Fruit fly (Drosophila melanogaster) whole organism, adult: ENCODE measurements around the gene zf30C.

Source experiments
- CG11617 ChIP-seq: fragments of 200-800 bp; sonication (Bioruptor generic); optimal IDR thresholded peaks from 2 replicates; lab custom pipeline; 2017; ENCODE audit warnings: mild to moderate bottlenecking, missing biosample characterization, missing genetic modification reagents, missing genetic modification characterization
- CG12768 ChIP-seq: fragments of 200-800 bp; sonication (Bioruptor generic); optimal IDR thresholded peaks from 2 replicates; lab custom pipeline; 2017; ENCODE audit warnings: missing biosample characterization, missing genetic modification characterization, mild to moderate bottlenecking, moderate library complexity, missing genetic modification reagents
- CG14711 ChIP-seq: fragments of 200-800 bp; sonication (Bioruptor generic); optimal IDR thresholded peaks from 2 replicates; lab custom pipeline; 2018; ENCODE audit warnings: missing biosample characterization, mild to moderate bottlenecking, missing genetic modification characterization, moderate library complexity
- CG1620 ChIP-seq: fragments of 200-800 bp; sonication (Bioruptor generic); optimal IDR thresholded peaks from 2 replicates; lab custom pipeline; 2016; ENCODE audit warnings: missing biosample characterization, missing genetic modification characterization
- CG33017 ChIP-seq: fragments of 200-800 bp; sonication (Bioruptor generic); optimal IDR thresholded peaks from 2 replicates; lab custom pipeline; 2018; ENCODE audit warnings: missing biosample characterization, mild to moderate bottlenecking, missing genetic modification characterization, moderate library complexity
- CG5204 ChIP-seq: fragments of 200-800 bp; sonication (Bioruptor generic); optimal IDR thresholded peaks from 2 replicates; lab custom pipeline; 2016; ENCODE audit warnings: missing biosample characterization, missing genetic modification characterization
- CG7045 ChIP-seq: fragments of 200-800 bp; sonication (Bioruptor generic); optimal IDR thresholded peaks from 2 replicates; lab custom pipeline; 2017; ENCODE audit warnings: missing biosample characterization, mild to moderate bottlenecking, missing genetic modification characterization
- CG7101 ChIP-seq: fragments of 200-800 bp; sonication (Bioruptor generic); optimal IDR thresholded peaks from 2 replicates; lab custom pipeline; 2018; ENCODE audit warnings: missing biosample characterization, mild to moderate bottlenecking, missing genetic modification characterization, moderate library complexity
- Clk ChIP-seq: fragments of 200-800 bp; sonication (Bioruptor generic); optimal IDR thresholded peaks from 2 replicates; lab custom pipeline; 2017; ENCODE audit warnings: missing biosample characterization, missing genetic modification characterization
- Crg-1 ChIP-seq: fragments of 200-800 bp; sonication (Bioruptor generic); optimal IDR thresholded peaks from 2 replicates; lab custom pipeline; 2016; ENCODE audit warnings: missing biosample characterization, missing genetic modification characterization
- Hr96 ChIP-seq: fragments of 200-800 bp; sonication (Bioruptor generic); optimal IDR thresholded peaks from 2 replicates; lab custom pipeline; 2016; ENCODE audit warnings: missing biosample characterization, missing genetic modification characterization
- Mnt ChIP-seq: fragments of 200-800 bp; sonication (Bioruptor generic); optimal IDR thresholded peaks from 2 replicates; lab custom pipeline; 2016; ENCODE audit warnings: missing biosample characterization, mild to moderate bottlenecking, missing genetic modification characterization
- bab1 ChIP-seq: fragments of 200-800 bp; sonication (Bioruptor generic); optimal IDR thresholded peaks from 3 replicates; lab custom pipeline; 2019; ENCODE audit warnings: missing biosample characterization, mild to moderate bottlenecking, missing genetic modification characterization, moderate library complexity
- cic ChIP-seq: fragments of 200-800 bp; sonication (Bioruptor generic); optimal IDR thresholded peaks from 2 replicates; lab custom pipeline; 2017; ENCODE audit warnings: missing biosample characterization, mild to moderate bottlenecking, missing genetic modification characterization, moderate library complexity
- cnc ChIP-seq, 2 experiments: fragments of >200 bp; optimal IDR thresholded peaks; 2 replicates each; lab custom pipeline; 2017
- kay ChIP-seq: fragments of 200-800 bp; sonication (Bioruptor generic); peaks from one replicate; lab custom pipeline; 2016; ENCODE audit warnings: missing biosample characterization, missing genetic modification characterization, borderline replicate concordance
- ovo ChIP-seq: fragments of 200-800 bp; sonication (Bioruptor generic); optimal IDR thresholded peaks from 2 replicates; lab custom pipeline; 2016; ENCODE audit warnings: missing biosample characterization, missing genetic modification characterization
- pad ChIP-seq: fragments of 200-800 bp; sonication (Bioruptor generic); optimal IDR thresholded peaks from 3 replicates; lab custom pipeline; 2017; ENCODE audit warnings: missing biosample characterization, missing genetic modification characterization, mild to moderate bottlenecking, moderate library complexity, missing genetic modification reagents
- tj ChIP-seq: fragments of 200-800 bp; sonication (Bioruptor generic); optimal IDR thresholded peaks from 3 replicates; lab custom pipeline; 2017; ENCODE audit warnings: missing biosample characterization, mild to moderate bottlenecking, missing genetic modification characterization, moderate library complexity
- toe ChIP-seq: fragments of 200-800 bp; sonication (Bioruptor generic); optimal IDR thresholded peaks from 2 replicates; lab custom pipeline; 2016; ENCODE audit warnings: missing biosample characterization, missing genetic modification characterization

Gene zf30C

DNA sequence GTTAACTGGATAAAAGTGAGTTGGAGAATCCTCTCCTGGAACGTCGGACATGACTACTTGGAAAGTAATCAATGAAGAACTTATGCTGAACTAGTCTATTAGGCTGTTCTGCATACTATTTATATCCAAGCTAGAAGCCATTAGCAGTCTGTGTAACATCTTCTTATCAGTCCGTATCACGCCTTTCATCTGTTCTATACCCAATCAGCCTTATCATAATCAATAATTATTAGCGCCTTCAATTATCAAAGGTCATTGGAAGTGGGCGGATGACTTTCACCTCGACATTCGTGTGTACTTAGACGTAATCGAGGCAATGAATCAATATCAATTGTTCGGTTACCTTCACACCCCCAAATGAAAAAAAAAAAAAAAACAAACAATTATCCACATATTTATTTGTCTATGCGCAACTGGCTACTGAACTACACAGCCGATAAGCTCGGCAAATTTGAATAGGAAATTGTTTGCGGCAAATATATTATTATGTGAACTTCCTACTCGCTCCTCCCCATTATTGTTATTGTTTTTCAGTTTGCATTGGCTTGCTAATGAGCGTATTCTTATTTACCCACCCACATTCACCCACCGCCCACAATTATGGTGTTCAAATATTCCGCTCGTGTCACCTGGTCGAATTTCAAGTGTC, 17.0 kb downstream of the zf30C start, which contains the start of the genes ppk11 and ppk16:
Gene ppk11 (minus strand): TSS at position 51 of the 649 bp plus-strand sequence.
Gene ppk16 (minus strand): TSS at position 51 of the 649 bp plus-strand sequence.
- TF ChIP-seq Crg-1 (peak; percentile 10), Clk (GFP tag; lab: Kevin White, UChicago) (no peak), bab1 (GFP tag; lab: Kevin White, UChicago) (no peak), cnc (optimal IDR thresholded peaks at IDR 0.05; lab: Kevin White, UChicago) (no peak), CG1620 (GFP tag; lab: Kevin White, UChicago) (no peak), CG7045 (GFP tag; lab: Kevin White, UChicago) (no peak), kay (GFP tag; lab: Kevin White, UChicago) (peak; percentile 35), Mnt (GFP tag; lab: Kevin White, UChicago) (peak; percentile 10), CG7101 (tag; lab: Kevin White, UChicago) (peak; percentile 25), CG11617 (GFP tag; lab: Kevin White, UChicago) (peak; percentile 16), CG5204 (GFP tag; lab: Kevin White, UChicago) (no peak), Hr96 (no peak), CG14711 (tag; lab: Kevin White, UChicago) (peak; percentile 16), ovo (GFP tag; lab: Kevin White, UChicago) (peak; percentile 2), tj (no peak), pad (GFP tag; lab: Kevin White, UChicago) (no peak), CG33017 (tag; lab: Kevin White, UChicago) (no peak), cic (GFP tag; lab: Kevin White, UChicago) (no peak), CG12768 (GFP tag; lab: Kevin White, UChicago) (no peak), toe (GFP tag; lab: Kevin White, UChicago) (no peak)

DNA sequence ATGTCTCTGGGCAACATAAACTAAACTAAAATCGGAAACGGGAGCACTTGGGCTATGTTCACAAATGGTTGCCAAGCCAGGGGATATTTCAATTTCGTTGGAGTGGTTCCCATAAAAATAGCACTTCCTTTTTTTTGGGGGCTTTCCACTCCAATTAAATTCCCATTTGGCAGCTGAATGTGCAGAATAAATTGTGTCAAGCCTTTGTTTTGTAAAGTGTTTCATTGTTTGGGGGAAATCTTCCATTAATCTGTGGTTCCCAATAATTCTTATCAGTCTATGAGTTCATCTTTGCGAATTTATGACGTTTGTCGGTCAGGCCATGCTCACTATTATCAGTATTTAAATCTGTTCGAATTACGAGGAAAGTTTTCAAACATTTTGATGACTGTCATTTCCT, 19.8 kb downstream of the zf30C start:
- no peak for TF ChIP-seq Hr96
- no peak for TF ChIP-seq CG7101 (tag; lab: Kevin White, UChicago)
- no peak for TF ChIP-seq kay (GFP tag; lab: Kevin White, UChicago)
- no peak for TF ChIP-seq cic (GFP tag; lab: Kevin White, UChicago)
- TF ChIP-seq Crg-1: no peak
- TF ChIP-seq ovo (GFP tag; lab: Kevin White, UChicago): no peak
- TF ChIP-seq Clk (GFP tag; lab: Kevin White, UChicago): no peak
- TF ChIP-seq Mnt (GFP tag; lab: Kevin White, UChicago): no peak
- no peak for TF ChIP-seq CG14711 (tag; lab: Kevin White, UChicago)
- no peak for TF ChIP-seq CG5204 (GFP tag; lab: Kevin White, UChicago)
- TF ChIP-seq CG7045 (GFP tag; lab: Kevin White, UChicago): no peak
- no peak for TF ChIP-seq tj
- TF ChIP-seq toe (GFP tag; lab: Kevin White, UChicago): no peak
- TF ChIP-seq bab1 (GFP tag; lab: Kevin White, UChicago): no peak

DNA sequence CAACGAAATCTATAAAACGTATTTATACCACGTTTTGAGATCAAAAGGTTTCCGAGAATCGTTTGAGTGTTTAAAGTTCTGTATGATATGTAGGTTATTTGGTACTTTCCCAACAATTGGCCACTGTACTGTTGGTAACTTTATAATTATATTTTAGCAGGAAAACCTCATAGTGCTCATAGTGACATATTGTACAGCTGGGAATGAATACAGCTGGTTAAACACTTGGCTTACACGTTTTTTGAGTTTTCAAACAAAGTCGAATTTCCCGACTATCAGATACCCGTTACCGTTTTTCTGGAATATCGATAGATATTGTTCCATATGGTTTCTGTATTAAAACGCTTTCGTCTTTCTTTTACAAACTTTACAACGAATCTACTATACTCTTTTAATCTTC, 20.3 kb downstream of the zf30C start:
- no peak for TF ChIP-seq Clk (GFP tag; lab: Kevin White, UChicago)
- no peak for TF ChIP-seq Hr96
- TF ChIP-seq CG14711 (tag; lab: Kevin White, UChicago): no peak
- TF ChIP-seq tj: no peak

DNA sequence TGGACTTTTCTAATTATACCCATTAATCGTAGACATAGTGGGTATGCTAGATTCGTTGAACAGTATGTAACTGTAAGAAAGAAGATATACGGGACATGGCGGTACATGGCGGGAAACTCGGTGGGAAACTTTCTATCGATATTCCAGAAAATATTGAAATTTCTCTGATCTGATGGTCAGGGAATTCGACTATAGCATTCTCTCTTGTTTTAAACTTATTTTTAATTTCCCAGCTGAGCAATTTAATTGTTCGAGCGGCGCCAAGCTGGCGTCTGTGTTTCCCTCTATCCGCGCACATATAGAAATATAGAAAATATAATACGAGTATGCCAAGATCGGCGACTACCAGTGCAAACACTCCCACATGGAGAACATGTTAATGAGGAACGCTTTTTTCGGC, 21.0 kb downstream of the zf30C start:
- TF ChIP-seq ovo (GFP tag; lab: Kevin White, UChicago) (no peak), CG5204 (GFP tag; lab: Kevin White, UChicago) (peak; percentile 42), CG1620 (GFP tag; lab: Kevin White, UChicago) (no peak), toe (GFP tag; lab: Kevin White, UChicago) (no peak), CG33017 (tag; lab: Kevin White, UChicago) (peak; percentile 69), CG11617 (GFP tag; lab: Kevin White, UChicago) (peak; percentile 29), Hr96 (no peak), CG7045 (GFP tag; lab: Kevin White, UChicago) (peak; percentile 51), Mnt (GFP tag; lab: Kevin White, UChicago) (no peak), CG7101 (tag; lab: Kevin White, UChicago) (peak; percentile 59), tj (no peak), CG14711 (tag; lab: Kevin White, UChicago) (no peak), Crg-1 (no peak), kay (GFP tag; lab: Kevin White, UChicago) (peak; percentile 63), bab1 (GFP tag; lab: Kevin White, UChicago) (no peak), cic (GFP tag; lab: Kevin White, UChicago) (peak; percentile 41), cnc (optimal IDR thresholded peaks at IDR 0.05; lab: Kevin White, UChicago) (no peak), pad (GFP tag; lab: Kevin White, UChicago) (no peak), CG12768 (GFP tag; lab: Kevin White, UChicago) (peak; percentile 17), Clk (GFP tag; lab: Kevin White, UChicago) (no peak)

DNA sequence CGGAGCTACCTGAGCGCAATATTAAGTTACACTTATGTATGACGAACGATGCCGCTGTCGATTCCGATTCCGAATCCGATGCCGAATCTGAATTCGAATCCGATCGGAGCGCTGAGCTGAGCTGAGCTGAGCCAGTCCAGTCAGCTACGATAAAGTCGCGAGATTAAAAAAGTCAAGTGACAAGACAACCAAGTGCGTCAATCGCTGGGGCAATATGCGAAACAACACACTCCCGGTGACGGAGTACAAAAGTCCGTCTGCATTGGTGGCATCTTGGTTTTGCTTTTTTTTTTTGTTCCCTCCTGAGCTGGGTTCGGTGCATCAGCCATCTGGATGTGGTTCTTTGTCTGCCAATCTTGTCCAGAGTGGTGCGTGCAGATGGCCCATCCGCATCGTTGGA, 21.6 kb downstream of the zf30C start:
- TF ChIP-seq cic (GFP tag; lab: Kevin White, UChicago): no peak
- TF ChIP-seq tj: peak; percentile 3

DNA sequence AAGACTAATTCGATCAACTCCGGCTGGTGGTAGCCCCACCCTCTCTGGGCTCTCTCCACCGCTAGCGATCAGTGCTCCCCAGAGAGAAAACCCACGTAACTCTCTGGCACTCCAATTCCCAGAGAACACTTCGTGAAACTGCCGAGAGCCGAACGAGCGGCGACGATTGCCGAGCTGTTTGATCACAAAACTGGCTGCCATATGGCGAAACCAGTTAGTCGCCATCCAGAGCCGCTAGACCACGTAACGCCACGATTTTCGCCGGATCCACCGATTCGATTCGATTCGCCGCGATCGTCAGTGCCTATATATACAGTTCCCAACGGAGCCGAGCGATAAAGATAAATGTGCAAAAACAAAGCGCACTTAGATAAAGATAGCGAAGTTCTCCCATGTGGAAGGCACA, 24.0 kb downstream of the zf30C start, which contains the start of gene IP3K1:
Gene IP3K1 (plus strand): TSS at position 209 of the 406 bp plus-strand sequence.
- TF ChIP-seq CG5204 (GFP tag; lab: Kevin White, UChicago): no peak
- TF ChIP-seq pad (GFP tag; lab: Kevin White, UChicago): peak; percentile 80
- TF ChIP-seq CG33017 (tag; lab: Kevin White, UChicago): peak; percentile 43
- TF ChIP-seq Mnt (GFP tag; lab: Kevin White, UChicago): peak; percentile 90
- TF ChIP-seq CG7045 (GFP tag; lab: Kevin White, UChicago): no peak
- TF ChIP-seq Crg-1: peak; percentile 4
- TF ChIP-seq ovo (GFP tag; lab: Kevin White, UChicago): peak; percentile 79
- TF ChIP-seq bab1 (GFP tag; lab: Kevin White, UChicago): peak; percentile 83
- peak; percentile 51 for TF ChIP-seq CG11617 (GFP tag; lab: Kevin White, UChicago)
- TF ChIP-seq Hr96: peak; percentile 70
- peak; percentile 84 for TF ChIP-seq CG12768 (GFP tag; lab: Kevin White, UChicago)
- TF ChIP-seq kay (GFP tag; lab: Kevin White, UChicago): no peak
- peak; percentile 75 for TF ChIP-seq tj
- peak; percentile 95 for TF ChIP-seq cic (GFP tag; lab: Kevin White, UChicago)
- no peak for TF ChIP-seq CG14711 (tag; lab: Kevin White, UChicago)
- peak; percentile 8 for TF ChIP-seq Clk (GFP tag; lab: Kevin White, UChicago)
- TF ChIP-seq cnc (optimal IDR thresholded peaks at IDR 0.05; lab: Kevin White, UChicago): no peak
- TF ChIP-seq CG7101 (tag; lab: Kevin White, UChicago): peak; percentile 57
- peak; percentile 41 for TF ChIP-seq CG1620 (GFP tag; lab: Kevin White, UChicago)
- peak; percentile 38 for TF ChIP-seq toe (GFP tag; lab: Kevin White, UChicago)
